Worm (Caenorhabditis elegans) whole organism, mixed stage, embryonic: Measurements from ENCODE around the gene dgk-2.
A peak's percentile ranks its signal among the peaks of the same experiment; 100 is the strongest.

Experiments used
- M03D4.4 ChIP-seq: sonication (generic microtip); optimal IDR thresholded peaks from 2 replicates; lab custom pipeline; 2017; ENCODE audit warnings: mild to moderate bottlenecking, missing genetic modification characterization, missing compliant biosample characterization
- bed-3 ChIP-seq: fragments of 200-800 bp; sonication (Bioruptor generic); optimal IDR thresholded peaks from 3 replicates; lab custom pipeline; 2018; ENCODE audit warnings: mild to moderate bottlenecking, missing genetic modification characterization, moderate library complexity, missing compliant biosample characterization
- blmp-1 ChIP-seq: fragments of 150-350 bp; optimal IDR thresholded peaks from 2 replicates; lab custom pipeline; 2014; ENCODE audit warnings: missing biosample characterization, missing genetic modification characterization
- ceh-39 ChIP-seq: fragments of 150-350 bp; optimal IDR thresholded peaks from 2 replicates; lab custom pipeline; 2014; ENCODE audit warnings: missing biosample characterization, missing genetic modification characterization
- ceh-43 ChIP-seq: fragments of 200-800 bp; sonication (Bioruptor generic); optimal IDR thresholded peaks from 2 replicates; lab custom pipeline; 2018; ENCODE audit warnings: mild to moderate bottlenecking, missing genetic modification characterization, moderate library complexity, missing compliant biosample characterization
- ceh-83 ChIP-seq: fragments of 200-800 bp; sonication (Bioruptor generic); optimal IDR thresholded peaks from 2 replicates; lab custom pipeline; 2018; ENCODE audit warnings: mild to moderate bottlenecking, missing genetic modification characterization, missing compliant biosample characterization
- ces-1 ChIP-seq: fragments of 150-350 bp; optimal IDR thresholded peaks from 2 replicates; lab custom pipeline; 2014; ENCODE audit warnings: missing biosample characterization, missing genetic modification reagents, missing genetic modification characterization
- cnd-1 ChIP-seq: fragments of 200-800 bp; sonication (Bioruptor generic); optimal IDR thresholded peaks from 2 replicates; lab custom pipeline; 2018; ENCODE audit warnings: mild to moderate bottlenecking, missing genetic modification characterization, missing compliant biosample characterization
- drap-1 ChIP-seq: fragments of 200-800 bp; sonication (Bioruptor generic); optimal IDR thresholded peaks from 3 replicates; lab custom pipeline; 2018; ENCODE audit warnings: mild to moderate bottlenecking, missing genetic modification characterization, missing compliant biosample characterization
- elt-1 ChIP-seq: sonication (generic microtip); optimal IDR thresholded peaks from 2 replicates; lab custom pipeline; 2017; ENCODE audit warnings: missing genetic modification characterization, mild to moderate bottlenecking, missing compliant biosample characterization, antibody characterized with exemption, moderate library complexity, borderline replicate concordance; ENCODE audit not compliant: insufficient read depth
- elt-3 ChIP-seq: fragments of 150-350 bp; optimal IDR thresholded peaks from 2 replicates; lab custom pipeline; 2014; ENCODE audit warnings: missing biosample characterization, missing genetic modification characterization
- ham-2 ChIP-seq: fragments of 200-800 bp; sonication (Bioruptor generic); optimal IDR thresholded peaks from 2 replicates; lab custom pipeline; 2018; ENCODE audit warnings: mild to moderate bottlenecking, missing genetic modification characterization, missing compliant biosample characterization
- hlh-1 ChIP-seq: fragments of 150-350 bp; optimal IDR thresholded peaks from 2 replicates; lab custom pipeline; 2014; ENCODE audit warnings: missing biosample characterization, missing genetic modification reagents, missing genetic modification characterization
- lin-13 ChIP-seq: fragments of 150-350 bp; optimal IDR thresholded peaks from 2 replicates; lab custom pipeline; 2014; ENCODE audit warnings: missing biosample characterization, missing genetic modification characterization
- lin-32 ChIP-seq: fragments of 200-800 bp; sonication (Bioruptor generic); optimal IDR thresholded peaks from 2 replicates; lab custom pipeline; 2018; ENCODE audit warnings: mild to moderate bottlenecking, missing genetic modification characterization, missing compliant biosample characterization
- lsy-2 ChIP-seq: fragments of 150-350 bp; optimal IDR thresholded peaks from 2 replicates; lab custom pipeline; 2014; ENCODE audit warnings: missing biosample characterization, missing genetic modification characterization
- mab-5 ChIP-seq: fragments of 150-350 bp; optimal IDR thresholded peaks from 2 replicates; lab custom pipeline; 2014; ENCODE audit warnings: missing biosample characterization, missing genetic modification characterization
- mep-1 ChIP-seq: fragments of 150-350 bp; optimal IDR thresholded peaks from 2 replicates; lab custom pipeline; 2017; ENCODE audit warnings: missing biosample characterization, missing genetic modification reagents, missing genetic modification characterization, inconsistent platforms
- mls-2 ChIP-seq: sonication (generic microtip); optimal IDR thresholded peaks from 2 replicates; lab custom pipeline; 2016; ENCODE audit warnings: mild to moderate bottlenecking, missing genetic modification characterization, moderate library complexity, missing compliant biosample characterization
- nhr-2 ChIP-seq: fragments of 150-350 bp; optimal IDR thresholded peaks from 2 replicates; lab custom pipeline; 2014; ENCODE audit warnings: missing biosample characterization, missing genetic modification characterization
- nhr-237 ChIP-seq: fragments of 150-350 bp; optimal IDR thresholded peaks from 2 replicates; lab custom pipeline; 2014; ENCODE audit warnings: missing biosample characterization, missing genetic modification characterization
- nhr-28 ChIP-seq: fragments of 150-350 bp; optimal IDR thresholded peaks from 2 replicates; lab custom pipeline; 2014; ENCODE audit warnings: missing biosample characterization, missing genetic modification characterization
- nhr-76 ChIP-seq: sonication (generic microtip); optimal IDR thresholded peaks from 2 replicates; lab custom pipeline; 2017; ENCODE audit warnings: missing biosample characterization, missing genetic modification characterization
- sem-2 ChIP-seq: fragments of 200-800 bp; sonication (Bioruptor generic); optimal IDR thresholded peaks from 2 replicates; lab custom pipeline; 2018; ENCODE audit warnings: mild to moderate bottlenecking, missing genetic modification characterization, missing compliant biosample characterization
- sptf-1 ChIP-seq: sonication (generic microtip); optimal IDR thresholded peaks from 2 replicates; lab custom pipeline; 2017; ENCODE audit warnings: mild to moderate bottlenecking, missing genetic modification characterization, moderate library complexity, missing compliant biosample characterization
- unc-120 ChIP-seq: sonication (generic microtip); optimal IDR thresholded peaks from 2 replicates; lab custom pipeline; 2017; ENCODE audit warnings: missing genetic modification characterization, missing compliant biosample characterization; ENCODE audit not compliant: poor library complexity, severe bottlenecking
- unc-39 ChIP-seq: fragments of 150-350 bp; optimal IDR thresholded peaks from 2 replicates; lab custom pipeline; 2014; ENCODE audit warnings: missing biosample characterization, missing genetic modification characterization
- unc-62 ChIP-seq: fragments of 150-350 bp; optimal IDR thresholded peaks from 2 replicates; lab custom pipeline; 2014; ENCODE audit warnings: missing biosample characterization, missing genetic modification reagents, missing genetic modification characterization
- zip-8 ChIP-seq: fragments of 150-350 bp; optimal IDR thresholded peaks from 2 replicates; lab custom pipeline; 2014; ENCODE audit warnings: missing biosample characterization, missing genetic modification characterization
- ztf-11 ChIP-seq: fragments of 150-350 bp; optimal IDR thresholded peaks from 2 replicates; lab custom pipeline; 2014; ENCODE audit warnings: missing biosample characterization, missing genetic modification characterization

The dgk-2 gene

DNA sequence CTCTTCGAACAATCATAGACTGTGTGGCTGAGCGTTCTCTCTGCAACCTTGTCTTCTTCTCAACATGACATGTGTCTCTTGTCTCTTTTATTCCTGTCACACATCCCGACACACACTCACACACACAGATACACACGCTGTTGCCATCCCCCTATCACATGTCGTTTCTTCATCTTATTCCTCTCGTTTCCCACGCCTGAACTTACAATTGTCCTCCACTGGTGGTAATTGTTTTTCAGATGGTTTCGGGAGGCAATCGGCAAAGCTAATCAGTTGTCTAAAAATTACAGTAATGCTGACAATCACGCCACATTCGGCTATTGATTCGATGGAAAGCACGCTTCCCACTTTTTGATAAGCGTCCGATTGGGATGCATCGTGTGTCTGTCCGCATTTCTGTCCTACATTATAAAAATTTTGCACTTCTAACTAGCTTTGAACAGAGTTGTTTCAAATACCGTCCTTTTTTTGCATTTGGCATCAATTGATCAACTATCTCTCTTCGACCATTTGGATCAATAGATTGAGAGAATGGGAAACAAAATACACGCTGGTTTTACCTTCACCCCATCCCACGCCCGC, 28.1 kb upstream of the dgk-2 start, which contains the start of gene nhr-35:
Gene nhr-35 (plus strand): TSS at position 532 of the 582 bp plus-strand sequence.
- TF ChIP-seq mls-2 (tag; lab: Kevin White, UChicago) (no peak), nhr-28 (tag; lab: Kevin White, UChicago) (no peak), zip-8 (tag; lab: Kevin White, UChicago) (no peak), hlh-1 (peak; percentile 91), ceh-43 (GFP tag; lab: Kevin White, UChicago) (no peak), ham-2 (GFP tag; lab: Kevin White, UChicago) (peak; percentile 6), blmp-1 (tag; lab: Kevin White, UChicago) (no peak), lin-32 (GFP tag; lab: Kevin White, UChicago) (no peak), nhr-2 (peak; percentile 60), elt-1 (no peak), bed-3 (no peak), unc-120 (peak; percentile 43), unc-39 (no peak), sptf-1 (tag; lab: Kevin White, UChicago) (no peak), sem-2 (no peak), unc-62 (peak; percentile 95), lsy-2 (tag; lab: Kevin White, UChicago) (no peak), M03D4.4 (no peak)

DNA sequence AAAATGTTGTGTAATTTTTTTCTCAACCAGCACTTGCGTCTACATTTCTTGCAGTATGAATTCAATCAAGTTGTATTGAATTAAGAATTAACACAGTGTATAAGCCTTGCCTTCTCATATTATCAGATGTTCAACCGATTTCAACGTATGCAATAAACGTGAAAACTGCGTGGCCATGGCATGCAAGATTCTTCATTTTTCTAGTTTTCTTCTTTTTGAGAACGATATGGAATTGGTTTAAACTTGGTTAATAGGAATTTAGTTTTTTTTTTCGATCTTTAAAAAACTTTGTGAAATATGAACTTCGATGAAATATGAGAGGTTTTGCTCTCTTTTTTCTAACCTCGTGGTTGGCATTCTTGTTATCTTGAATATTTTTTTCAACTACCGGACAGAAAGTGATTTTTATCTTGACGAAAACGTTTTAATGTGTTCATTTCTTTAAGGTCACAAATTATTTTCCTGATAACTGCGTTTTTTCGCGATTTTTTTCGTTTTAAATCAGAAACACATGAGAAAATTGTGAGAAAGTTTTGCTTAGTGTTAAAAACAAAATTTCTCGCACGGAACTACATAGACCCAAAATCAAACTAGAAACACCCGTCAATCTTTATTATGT, 26.3 kb upstream of the dgk-2 start:
- TF ChIP-seq sptf-1 (tag; lab: Kevin White, UChicago), result no peak

DNA sequence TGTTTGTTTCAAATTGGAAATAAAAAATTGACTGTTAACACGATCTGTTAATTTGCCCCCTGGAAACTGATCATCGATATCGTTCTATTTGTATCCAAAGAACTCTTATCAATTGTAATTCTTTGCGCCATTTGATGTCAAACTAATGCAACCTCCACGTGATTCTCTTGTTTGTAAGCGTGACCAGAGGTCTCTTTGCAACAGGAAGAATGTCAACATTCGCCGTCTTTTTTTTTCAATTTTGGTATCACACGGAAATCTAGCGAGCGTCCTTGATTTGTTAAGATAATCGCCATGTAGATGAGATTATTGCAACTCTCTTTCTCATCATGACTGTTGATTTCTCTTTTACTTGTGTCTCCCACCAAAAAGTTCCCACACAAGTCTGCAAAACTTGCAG, 24.7 kb upstream of the dgk-2 start:
- TF ChIP-seq elt-1, result peak; percentile 76
- no peak for TF ChIP-seq ceh-43 (GFP tag; lab: Kevin White, UChicago)

DNA sequence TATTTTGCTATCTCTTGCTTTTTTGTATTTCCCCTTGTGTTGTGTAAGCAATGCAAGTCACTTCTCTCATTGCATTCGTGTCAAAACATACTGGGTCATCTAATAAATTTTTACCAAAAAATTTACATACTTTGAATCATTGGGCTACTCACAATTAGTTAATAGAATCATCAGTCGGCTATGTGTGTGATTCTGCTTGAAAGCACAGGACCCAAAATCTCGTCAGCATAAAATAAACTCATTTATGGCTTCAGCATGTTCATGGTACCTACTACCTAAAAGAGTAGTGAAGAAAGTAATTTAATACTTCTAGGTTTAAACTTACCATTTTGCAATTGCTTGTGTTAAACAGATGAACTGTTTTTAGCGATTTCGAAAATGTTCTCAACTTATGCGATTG, 22.2 kb upstream of the dgk-2 start:
- TF ChIP-seq elt-3 (tag; lab: Kevin White, UChicago) (no peak), nhr-28 (tag; lab: Kevin White, UChicago) (no peak), drap-1 (no peak)
- TF ChIP-seq, all 35 proteins: peak for 0

DNA sequence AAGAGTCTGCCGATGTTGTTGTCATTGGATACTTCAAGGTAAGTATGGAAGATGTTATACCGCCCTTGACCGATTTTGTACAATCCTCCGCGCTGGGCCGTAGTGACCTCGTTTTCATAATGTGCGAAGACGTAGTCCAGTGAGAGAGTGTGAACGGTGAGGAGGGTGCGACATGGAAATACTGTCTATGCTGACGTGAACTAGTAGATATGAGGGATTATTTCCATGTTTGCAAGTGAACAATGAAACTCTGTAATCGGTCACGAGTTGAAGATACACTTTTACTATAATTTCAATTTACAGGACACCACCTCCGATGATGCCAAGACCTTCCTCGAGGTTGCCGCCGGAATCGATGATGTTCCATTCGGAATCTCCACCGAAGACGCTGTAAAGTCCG, 20.7 kb upstream of the dgk-2 start:
- TF ChIP-seq mab-5 (tag; lab: Kevin White, UChicago), result no peak
- no peak for TF ChIP-seq ceh-39
- TF ChIP-seq ham-2 (GFP tag; lab: Kevin White, UChicago), result no peak

DNA sequence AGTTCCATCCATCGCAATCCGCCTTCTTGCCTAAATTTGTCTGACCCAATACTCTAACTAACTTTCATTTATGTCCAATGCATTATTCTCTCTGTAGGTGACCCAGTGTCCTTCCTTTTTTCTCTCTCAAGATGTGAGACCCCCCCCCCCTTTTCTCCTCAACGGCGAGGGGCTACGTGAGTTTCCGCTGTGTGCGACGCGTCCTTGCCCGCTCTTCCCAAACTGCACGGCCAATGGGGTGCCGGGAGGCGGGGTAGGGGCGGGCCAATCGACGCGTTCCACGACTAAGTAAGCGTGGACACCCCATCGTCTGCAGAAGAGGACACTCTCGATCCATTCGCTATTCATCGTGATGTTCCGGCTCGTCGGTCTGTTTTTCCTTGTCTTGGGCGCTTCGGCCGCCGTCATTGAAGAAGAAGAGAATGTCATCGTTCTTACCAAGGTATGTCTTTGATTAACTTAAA, 19.7 kb upstream of the dgk-2 start, which contains the start of gene pdi-2:
Gene pdi-2 (plus strand): TSS at position 269 of the 464 bp plus-strand sequence.
- TF ChIP-seq cnd-1 (tag; lab: Kevin White, UChicago) (peak; percentile 66), sptf-1 (tag; lab: Kevin White, UChicago) (peak; percentile 86), nhr-76 (no peak), ces-1 (GFP tag; lab: Kevin White, UChicago) (peak; percentile 74), bed-3 (peak; percentile 6), hlh-1 (no peak), mep-1 (peak; percentile 54), unc-120 (peak; percentile 63), ceh-83 (GFP tag; lab: Kevin White, UChicago) (peak; percentile 49), sem-2 (no peak), drap-1 (peak; percentile 73), elt-3 (tag; lab: Kevin White, UChicago) (no peak), ham-2 (GFP tag; lab: Kevin White, UChicago) (peak; percentile 94), lin-32 (GFP tag; lab: Kevin White, UChicago) (peak; percentile 49), mab-5 (tag; lab: Kevin White, UChicago) (no peak), blmp-1 (tag; lab: Kevin White, UChicago) (peak; percentile 24), nhr-2 (peak; percentile 41), ztf-11 (tag; lab: Kevin White, UChicago) (no peak), unc-62 (peak; percentile 0), nhr-237 (peak; percentile 21), mls-2 (tag; lab: Kevin White, UChicago) (peak; percentile 87), M03D4.4 (peak; percentile 73), nhr-28 (tag; lab: Kevin White, UChicago) (no peak), ceh-43 (GFP tag; lab: Kevin White, UChicago) (peak; percentile 16), lsy-2 (tag; lab: Kevin White, UChicago) (peak; percentile 88), lin-13 (tag; lab: Kevin White, UChicago) (peak; percentile 14)
